Fruit fly (Drosophila melanogaster) whole organism: ENCODE measurements around the gene CG31826.

Experiments used
- CG8478 ChIP-seq: fragments of >200 bp; optimal IDR thresholded peaks from 2 replicates; lab custom pipeline; 2018; ENCODE audit warnings: inconsistent platforms
- Dll ChIP-seq: fragments of >200 bp; optimal IDR thresholded peaks from 2 replicates; lab custom pipeline; 2017
- pan ChIP-seq: fragments of >200 bp; optimal IDR thresholded peaks from 2 replicates; lab custom pipeline; 2017
- psq ChIP-seq: fragments of >200 bp; optimal IDR thresholded peaks from 2 replicates; lab custom pipeline; 2017

dm6 chr2L:15783785-15784184 lies 10.9 kb upstream of the CG31826 start, which contains the start of gene t-Grip91:
- TF ChIP-seq CG8478 (lab: Kevin White, UChicago) (no peak), psq (lab: Kevin White, UChicago) (no peak), pan (no peak), Dll (lab: Kevin White, UChicago) (no peak)
